Worm (Caenorhabditis elegans) whole organism, L1 larva: Measurements from ENCODE around the gene dmsr-13.

Experiments used
- nhr-20 ChIP-seq: sonication (generic microtip); optimal IDR thresholded peaks from 2 replicates; lab custom pipeline; 2016; ENCODE audit warnings: mild to moderate bottlenecking, missing genetic modification characterization, missing compliant biosample characterization
- nhr-77 ChIP-seq: fragments of 150-350 bp; optimal IDR thresholded peaks from 2 replicates; lab custom pipeline; 2014; ENCODE audit warnings: missing biosample characterization, missing genetic modification characterization

ce11 chrV:6792565-6792964, 27.1 kb downstream of the dmsr-13 start, which contains the start of gene gck-2:
- TF ChIP-seq nhr-77 (no peak), nhr-20 (tag; lab: Kevin White, UChicago) (no peak)
